Worm (Caenorhabditis elegans) whole organism, late embryonic: ENCODE data around the gene uroc-1.

Source experiments
- C08G9.2 ChIP-seq: sonication (generic microtip); optimal IDR thresholded peaks from 2 replicates; lab custom pipeline; 2016; ENCODE audit warnings: mild to moderate bottlenecking, missing genetic modification characterization, moderate library complexity, missing compliant biosample characterization
- Y22D7AL.16 ChIP-seq: sonication (generic microtip); optimal IDR thresholded peaks from 2 replicates; lab custom pipeline; 2016; ENCODE audit warnings: missing genetic modification characterization, missing compliant biosample characterization
- ama-1 ChIP-seq: fragments of 150-350 bp; optimal IDR thresholded peaks from 2 replicates; lab custom pipeline; 2014
- ceh-14 ChIP-seq: sonication (generic microtip); optimal IDR thresholded peaks from 2 replicates; lab custom pipeline; 2016; ENCODE audit warnings: missing genotype, missing genetic modification characterization, missing compliant biosample characterization
- ceh-30 ChIP-seq: fragments of 150-350 bp; optimal IDR thresholded peaks from 2 replicates; lab custom pipeline; 2014; ENCODE audit warnings: missing biosample characterization, missing genetic modification characterization
- ceh-9 ChIP-seq: sonication (generic microtip); optimal IDR thresholded peaks from 2 replicates; lab custom pipeline; 2016; ENCODE audit warnings: mild to moderate bottlenecking, missing genetic modification characterization, inconsistent platforms, missing compliant biosample characterization
- ets-4 ChIP-seq: sonication (generic microtip); optimal IDR thresholded peaks from 2 replicates; lab custom pipeline; 2016; ENCODE audit warnings: missing genetic modification characterization, missing compliant biosample characterization
- fax-1 ChIP-seq: sonication (generic microtip); optimal IDR thresholded peaks from 2 replicates; lab custom pipeline; 2016; ENCODE audit warnings: missing genotype, missing genetic modification characterization, missing compliant biosample characterization
- npax-4 ChIP-seq: sonication (generic microtip); optimal IDR thresholded peaks from 2 replicates; lab custom pipeline; 2016; ENCODE audit warnings: missing genetic modification characterization, missing compliant biosample characterization
- odd-2 ChIP-seq: sonication (generic microtip); optimal IDR thresholded peaks from 2 replicates; lab custom pipeline; 2017; ENCODE audit warnings: antibody characterized with exemption, mild to moderate bottlenecking, missing genetic modification characterization, missing compliant biosample characterization
- pha-2 ChIP-seq: sonication (generic microtip); optimal IDR thresholded peaks from 2 replicates; lab custom pipeline; 2017; ENCODE audit warnings: mild to moderate bottlenecking, missing genetic modification characterization, missing compliant biosample characterization
- sdc-2 ChIP-seq: sonication (generic microtip); optimal IDR thresholded peaks from 2 replicates; lab custom pipeline; 2016; ENCODE audit warnings: missing genotype, missing genetic modification characterization, missing compliant biosample characterization
- tbx-2 ChIP-seq: sonication (generic microtip); optimal IDR thresholded peaks from 2 replicates; lab custom pipeline; 2016; ENCODE audit warnings: missing genetic modification characterization, missing compliant biosample characterization
- tbx-7 ChIP-seq: sonication (generic microtip); optimal IDR thresholded peaks from 2 replicates; lab custom pipeline; 2016; ENCODE audit warnings: missing genotype, missing genetic modification characterization, missing compliant biosample characterization
- zip-5 ChIP-seq: sonication (generic microtip); optimal IDR thresholded peaks from 2 replicates; lab custom pipeline; 2016; ENCODE audit warnings: missing genetic modification characterization, missing compliant biosample characterization
- ztf-16 ChIP-seq: sonication (generic microtip); optimal IDR thresholded peaks from 2 replicates; lab custom pipeline; 2017; ENCODE audit warnings: missing genetic modification characterization, missing compliant biosample characterization

Gene uroc-1

DNA sequence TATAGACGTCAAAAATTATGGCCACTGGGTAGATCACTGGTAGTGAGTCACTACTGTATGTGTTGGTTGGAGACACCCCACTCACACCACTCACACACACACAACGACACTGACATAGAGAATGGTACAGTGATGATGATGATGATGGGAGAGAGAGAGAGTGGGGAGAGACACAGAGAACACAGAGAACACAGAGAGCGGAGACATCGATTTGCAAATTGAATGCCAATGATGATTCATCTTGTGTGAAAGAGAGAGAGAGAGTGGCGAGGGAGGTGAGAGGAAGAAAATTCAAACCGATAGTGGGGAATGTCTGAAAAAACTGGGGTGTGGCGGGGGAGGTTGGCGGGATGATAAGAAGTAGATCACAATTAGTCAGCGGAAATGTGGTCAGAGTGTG lies 52.6 kb downstream of the uroc-1 start (continued):
- peak; percentile 38 for TF ChIP-seq tbx-2
- TF ChIP-seq sdc-2 = no peak
- TF ChIP-seq npax-4 = no peak

DNA sequence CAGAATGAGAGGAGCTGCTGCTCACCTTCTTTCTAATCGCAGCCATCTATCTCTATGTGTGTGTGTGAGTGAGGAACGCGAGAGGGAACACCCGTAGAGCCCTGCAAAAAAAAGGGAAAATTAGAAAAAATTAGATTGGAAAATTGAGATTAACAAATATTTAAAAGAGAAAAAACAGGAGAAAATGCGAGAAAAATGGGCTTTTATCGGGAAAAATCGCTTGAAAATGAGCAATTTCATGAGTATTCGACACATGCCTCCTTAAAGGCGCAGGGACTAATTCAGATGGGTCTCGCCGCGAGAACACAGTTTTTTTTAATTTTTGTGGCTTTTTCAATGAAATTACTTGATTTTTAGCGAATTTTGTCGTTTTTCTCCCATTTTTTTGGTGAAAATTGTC lies 53.6 kb downstream of the uroc-1 start, which contains the start of gene rho-1:
TSS of gene rho-1 (minus strand) at position 101 of the 400 bp plus-strand sequence.
- no peak for TF ChIP-seq ets-4
- TF ChIP-seq pha-2 = no peak
- TF ChIP-seq ama-1 = no peak
- TF ChIP-seq zip-5 (tag; lab: Kevin White, UChicago) = no peak
- TF ChIP-seq tbx-7 (tag; lab: Kevin White, UChicago) = no peak
- no peak for TF ChIP-seq ceh-30 (tag; lab: Kevin White, UChicago)
- TF ChIP-seq C08G9.2 (tag; lab: Kevin White, UChicago) = no peak
- TF ChIP-seq fax-1 = no peak
- TF ChIP-seq odd-2 (tag; lab: Kevin White, UChicago) = no peak
- no peak for TF ChIP-seq tbx-2
- TF ChIP-seq ceh-14 (tag; lab: Kevin White, UChicago) = no peak
- TF ChIP-seq ceh-9 (tag; lab: Kevin White, UChicago) = no peak
- no peak for TF ChIP-seq ztf-16 (tag; lab: Kevin White, UChicago)
- TF ChIP-seq Y22D7AL.16 (tag; lab: Kevin White, UChicago) = no peak
